Worm (Caenorhabditis elegans) whole organism, mixed stage, embryonic: ENCODE data around the gene Y116A8A.6.

Experiments
- elt-3 ChIP-seq: fragments of 150-350 bp; optimal IDR thresholded peaks from 2 replicates; lab custom pipeline; 2014; ENCODE audit warnings: missing biosample characterization, missing genetic modification characterization
- nhr-237 ChIP-seq: fragments of 150-350 bp; optimal IDR thresholded peaks from 2 replicates; lab custom pipeline; 2014; ENCODE audit warnings: missing biosample characterization, missing genetic modification characterization

DNA sequence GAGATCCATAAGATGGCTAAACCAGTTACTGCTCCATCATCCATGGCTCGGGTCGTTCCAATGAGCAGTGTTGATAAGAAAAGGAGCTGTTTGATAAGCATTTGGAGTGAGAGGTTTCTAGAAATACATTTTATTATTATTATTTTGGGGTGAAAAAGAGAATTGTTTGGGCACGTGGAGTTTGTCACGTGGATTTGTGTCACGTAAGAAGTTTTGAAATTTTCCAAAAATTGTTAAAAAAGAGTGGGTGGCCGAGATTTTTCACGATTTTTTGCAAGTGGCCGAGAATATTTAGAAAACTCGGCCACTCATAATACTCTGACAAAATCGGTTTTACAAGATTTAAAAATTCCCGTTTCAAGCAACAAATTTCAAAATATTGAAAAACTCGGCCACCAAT, 40.3 kb upstream of the Y116A8A.6 start, which contains the start of gene T06A10.106:
- no peak for TF ChIP-seq nhr-237
- TF ChIP-seq elt-3 (tag; lab: Kevin White, UChicago) = no peak
